Fruit fly (Drosophila melanogaster) Kc167 (cell line): ENCODE data around the gene Cpr73D.

Experiments
- h ChIP-seq: fragments of >200 bp; optimal IDR thresholded peaks from 3 replicates; lab custom pipeline; 2018; ENCODE audit warnings: missing external identifiers
- psq ChIP-seq: fragments of >200 bp; optimal IDR thresholded peaks from 2 replicates; lab custom pipeline; 2017; ENCODE audit warnings: missing external identifiers

DNA sequence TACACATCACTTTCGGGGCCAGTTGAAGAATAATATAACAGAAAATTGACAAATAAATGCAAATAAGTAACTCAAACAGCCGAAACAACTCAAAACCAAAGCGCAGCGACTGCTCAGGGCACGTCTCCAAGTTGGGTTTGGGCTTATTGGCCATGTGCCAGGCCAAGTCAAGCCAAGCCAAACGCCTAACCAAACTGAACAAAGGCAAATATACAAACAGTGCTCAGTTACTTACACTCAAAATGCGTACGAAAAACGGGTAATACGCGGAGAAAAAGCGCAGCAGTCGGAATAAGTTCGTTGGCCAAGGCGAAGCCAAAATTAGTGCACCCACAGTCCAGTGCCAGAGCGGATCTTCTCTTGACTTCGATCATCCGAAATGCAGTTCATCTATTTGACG lies 34.5 kb downstream of the Cpr73D start, which contains the start of gene CG13028:
- TF ChIP-seq psq (lab: Kevin White, UChicago) (no peak), h (no peak)
